Worm (Caenorhabditis elegans): ENCODE results near the gene W02F12.8.

- TF ChIP-seq snpc-3.4 (tag; optimal IDR thresholded peaks at IDR 0.05) (no peak), ZK185.1 (tag; optimal IDR thresholded peaks at IDR 0.05; ENCODE audit: poor library complexity, severe bottlenecking) (no peak), lsy-27 (tag; optimal IDR thresholded peaks at IDR 0.05; ENCODE audit: borderline replicate concordance, insufficient read depth) (no peak), tbp1 (GFP tag; optimal IDR thresholded peaks at IDR 0.05) (no peak), madf-8 (GFP tag; conservative IDR thresholded peaks at IDR 0.05) (no peak), attf-3 (GFP tag; conservative IDR thresholded peaks at IDR 0.05) (no peak), nhr-90 (tag; optimal IDR thresholded peaks at IDR 0.05) (no peak), ama-1 (optimal IDR thresholded peaks at IDR 0.05) (no peak), ama-1 (GFP tag; optimal IDR thresholded peaks at IDR 0.05) (no peak)
These were observed 23.7 kb upstream of the W02F12.8 start, which contains the start of gene srg-30 for ce11 chrV:6718232-6718631.

Data from whole organism, young adult.